Worm (Caenorhabditis elegans) whole organism, L1 larva: Measurements from ENCODE around the gene calu-1.

Experiments used
- ces-1 ChIP-seq: fragments of 150-350 bp; optimal IDR thresholded peaks from 2 replicates; lab custom pipeline; 2014; ENCODE audit warnings: missing biosample characterization, missing genetic modification reagents, missing genetic modification characterization
- nhr-11 ChIP-seq: fragments of 150-350 bp; optimal IDR thresholded peaks from 2 replicates; lab custom pipeline; 2014; ENCODE audit warnings: missing biosample characterization, missing genetic modification characterization
- skn-1 ChIP-seq: fragments of 150-350 bp; optimal IDR thresholded peaks from 2 replicates; lab custom pipeline; 2014; ENCODE audit warnings: missing biosample characterization, missing genetic modification characterization

DNA sequence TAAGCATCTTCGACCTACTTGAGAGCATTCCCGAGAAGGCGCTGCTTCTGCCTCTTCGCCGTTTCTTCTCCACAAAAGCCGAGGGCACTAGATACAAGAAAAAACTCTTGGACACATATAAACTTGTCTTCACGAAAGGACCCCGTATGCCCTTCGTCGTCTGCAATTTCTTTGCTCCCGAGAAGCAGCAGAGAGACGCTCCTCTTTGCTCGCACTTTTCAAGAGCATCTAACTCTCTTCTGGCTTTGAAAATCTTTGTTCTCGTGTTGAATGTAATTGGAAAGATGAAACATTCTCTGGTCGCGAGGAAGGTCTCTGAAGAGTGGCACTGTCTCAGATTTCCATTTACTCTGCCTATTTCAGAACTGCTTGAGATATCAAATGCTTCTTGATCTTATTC is 31.7 kb downstream of the calu-1 start:
- TF ChIP-seq skn-1 (no peak), ces-1 (GFP tag; lab: Kevin White, UChicago) (no peak), nhr-11 (tag; lab: Kevin White, UChicago) (no peak)
